Worm (Caenorhabditis elegans) whole organism, L2 larva: ENCODE results near the gene nhr-186.

Experiments
- C34F6.9 ChIP-seq: fragments of 150-350 bp; optimal IDR thresholded peaks from 2 replicates; lab custom pipeline; 2014; ENCODE audit warnings: missing biosample characterization, missing genetic modification characterization
- F13H6.1 ChIP-seq: sonication (generic microtip); optimal IDR thresholded peaks from 2 replicates; lab custom pipeline; 2016; ENCODE audit warnings: missing genetic modification characterization, missing compliant biosample characterization
- R02D3.7 ChIP-seq: fragments of 150-350 bp; optimal IDR thresholded peaks from 2 replicates; lab custom pipeline; 2014; ENCODE audit warnings: missing biosample characterization, missing genetic modification characterization
- Y55F3AM.14 ChIP-seq: fragments of 200-800 bp; sonication (Bioruptor generic); optimal IDR thresholded peaks from 2 replicates; lab custom pipeline; 2018; ENCODE audit warnings: mild to moderate bottlenecking, missing genetic modification characterization, missing compliant biosample characterization
- ZK546.5 ChIP-seq: sonication (generic microtip); optimal IDR thresholded peaks from 2 replicates; lab custom pipeline; 2017; ENCODE audit warnings: missing biosample characterization, missing genetic modification characterization
- alr-1 ChIP-seq: fragments of 150-350 bp; optimal IDR thresholded peaks from 2 replicates; lab custom pipeline; 2014; ENCODE audit warnings: missing biosample characterization, missing genetic modification characterization
- aly-2 ChIP-seq: fragments of 150-350 bp; optimal IDR thresholded peaks from 2 replicates; lab custom pipeline; 2014; ENCODE audit warnings: missing biosample characterization, missing genetic modification characterization
- ama-1 ChIP-seq: fragments of 150-350 bp; optimal IDR thresholded peaks from 2 replicates; lab custom pipeline; 2018; ENCODE audit warnings: inconsistent platforms
- blmp-1 ChIP-seq: sonication (generic microtip); optimal IDR thresholded peaks from 2 replicates; lab custom pipeline; 2017; ENCODE audit warnings: missing genetic modification characterization, mild to moderate bottlenecking, missing compliant biosample characterization, antibody characterized with exemption, moderate library complexity; ENCODE audit not compliant: insufficient read depth
- ceh-16 ChIP-seq: fragments of 150-350 bp; optimal IDR thresholded peaks from 2 replicates; lab custom pipeline; 2014; ENCODE audit warnings: missing biosample characterization, missing genetic modification characterization
- crh-2 ChIP-seq: sonication (generic microtip); optimal IDR thresholded peaks from 2 replicates; lab custom pipeline; 2017; ENCODE audit warnings: missing biosample characterization, missing genetic modification characterization
- dmd-4 ChIP-seq: sonication (generic microtip); optimal IDR thresholded peaks from 2 replicates; lab custom pipeline; 2017; ENCODE audit warnings: missing biosample characterization, missing genetic modification characterization
- elt-1 ChIP-seq: fragments of 150-350 bp; optimal IDR thresholded peaks from 2 replicates; lab custom pipeline; 2014; ENCODE audit warnings: missing biosample characterization, missing genetic modification characterization
- elt-3 ChIP-seq: sonication (generic microtip); optimal IDR thresholded peaks from 2 replicates; lab custom pipeline; 2017; ENCODE audit warnings: missing biosample characterization, missing genetic modification characterization
- fos-1 ChIP-seq: fragments of 150-350 bp; optimal IDR thresholded peaks from 2 replicates; lab custom pipeline; 2014; ENCODE audit warnings: missing biosample characterization, missing genetic modification characterization
- gmeb-1 ChIP-seq: fragments of 150-350 bp; optimal IDR thresholded peaks from 2 replicates; lab custom pipeline; 2014; ENCODE audit warnings: missing biosample characterization, missing genetic modification characterization
- lin-13 ChIP-seq: fragments of 150-350 bp; optimal IDR thresholded peaks from 2 replicates; lab custom pipeline; 2014; ENCODE audit warnings: missing biosample characterization, missing genetic modification reagents, missing genetic modification characterization
- lin-39 ChIP-seq: fragments of 150-350 bp; optimal IDR thresholded peaks from 2 replicates; lab custom pipeline; 2014; ENCODE audit warnings: missing biosample characterization, missing genetic modification reagents, missing genetic modification characterization
- mbf-1 ChIP-seq: sonication (generic microtip); optimal IDR thresholded peaks from 2 replicates; lab custom pipeline; 2017; ENCODE audit warnings: missing biosample characterization, missing genetic modification characterization
- mdl-1 ChIP-seq, 2 experiments: fragments of 150-350 bp in 1 of 2; sonication (generic microtip) in 1 of 2; optimal IDR thresholded peaks; 2 replicates each; lab custom pipeline; 2017; ENCODE audit warnings: missing biosample characterization in 2 of 2, missing genetic modification characterization in 2 of 2
- nhr-10 ChIP-seq: sonication (generic microtip); optimal IDR thresholded peaks from 2 replicates; lab custom pipeline; 2017; ENCODE audit warnings: missing biosample characterization, missing genetic modification characterization
- nhr-11 ChIP-seq: fragments of 150-350 bp; optimal IDR thresholded peaks from 2 replicates; lab custom pipeline; 2014; ENCODE audit warnings: missing biosample characterization, missing genetic modification characterization
- nhr-12 ChIP-seq: fragments of 150-350 bp; optimal IDR thresholded peaks from 2 replicates; lab custom pipeline; 2014; ENCODE audit warnings: missing biosample characterization, missing genetic modification characterization
- nhr-129 ChIP-seq: fragments of 150-350 bp; optimal IDR thresholded peaks from 2 replicates; lab custom pipeline; 2014; ENCODE audit warnings: missing biosample characterization, missing genetic modification characterization
- nhr-23 ChIP-seq: fragments of 150-350 bp; optimal IDR thresholded peaks from 2 replicates; lab custom pipeline; 2014; ENCODE audit warnings: missing biosample characterization, missing genetic modification reagents, missing genetic modification characterization
- nhr-237 ChIP-seq: fragments of 150-350 bp; optimal IDR thresholded peaks from 2 replicates; lab custom pipeline; 2014; ENCODE audit warnings: missing biosample characterization, missing genetic modification characterization
- nhr-6 ChIP-seq: fragments of 150-350 bp; optimal IDR thresholded peaks from 2 replicates; lab custom pipeline; 2014; ENCODE audit warnings: missing biosample characterization, missing genetic modification characterization
- nhr-77 ChIP-seq: fragments of 150-350 bp; optimal IDR thresholded peaks from 2 replicates; lab custom pipeline; 2014; ENCODE audit warnings: missing biosample characterization, missing genetic modification characterization
- peb-1 ChIP-seq: fragments of 150-350 bp; optimal IDR thresholded peaks from 2 replicates; lab custom pipeline; 2014; ENCODE audit warnings: missing biosample characterization, missing genetic modification characterization
- sma-3 ChIP-seq: sonication (generic microtip); optimal IDR thresholded peaks from 2 replicates; lab custom pipeline; 2016; ENCODE audit warnings: missing genetic modification reagents, missing genetic modification characterization, missing compliant biosample characterization
- snpc-4 ChIP-seq: fragments of 150-350 bp; optimal IDR thresholded peaks from 2 replicates; lab custom pipeline; 2014; ENCODE audit warnings: missing biosample characterization, missing genetic modification characterization
- unc-55 ChIP-seq: fragments of 150-350 bp; sonication (generic microtip); optimal IDR thresholded peaks from 3 replicates; lab custom pipeline; 2014; ENCODE audit warnings: missing biosample characterization, missing genetic modification reagents, missing genetic modification characterization
- unc-62 ChIP-seq: fragments of 150-350 bp; optimal IDR thresholded peaks from 2 replicates; lab custom pipeline; 2014; ENCODE audit warnings: missing biosample characterization, missing genetic modification reagents, missing genetic modification characterization
- zag-1 ChIP-seq: fragments of 150-350 bp; optimal IDR thresholded peaks from 2 replicates; lab custom pipeline; 2014; ENCODE audit warnings: missing biosample characterization, missing genetic modification characterization
- ztf-1 ChIP-seq: fragments of 200-800 bp; sonication (Bioruptor generic); conservative IDR thresholded peaks from 2 replicates; pipeline ENCODE4 v1.3.6; 2022; ENCODE audit warnings: missing genetic modification characterization, missing compliant biosample characterization
- ztf-4 ChIP-seq: fragments of 150-350 bp; optimal IDR thresholded peaks from 2 replicates; lab custom pipeline; 2014; ENCODE audit warnings: missing biosample characterization, missing genetic modification characterization

nhr-186 gene

ce11 chrV:3854847-3855246 is at the start of gene nhr-186:
nhr-186 (minus strand) TSS chrV:3854947.
- TF ChIP-seq fos-1 (tag; lab: Kevin White, UChicago) (no peak), ceh-16 (tag; lab: Kevin White, UChicago) (no peak), crh-2 (no peak), snpc-4 (tag; lab: Kevin White, UChicago) (no peak), alr-1 (no peak), unc-62 (no peak)

ce11 chrV:3903424-3903823 is 48.7 kb upstream of the nhr-186 start:
- TF ChIP-seq unc-62, result no peak
- no peak for TF ChIP-seq zag-1 (tag; lab: Kevin White, UChicago)
- TF ChIP-seq ama-1, result no peak
- no peak for TF ChIP-seq gmeb-1
- no peak for TF ChIP-seq peb-1 (tag; lab: Kevin White, UChicago)
- TF ChIP-seq ztf-4 (tag; lab: Kevin White, UChicago), result no peak
- no peak for TF ChIP-seq mdl-1 (tag; optimal IDR thresholded peaks at IDR 0.05; lab: Kevin White, UChicago)
- TF ChIP-seq lin-39 (tag; lab: Kevin White, UChicago), result no peak

- no peak for TF ChIP-seq elt-1 (tag; lab: Kevin White, UChicago)
- TF ChIP-seq nhr-11, result no peak
- TF ChIP-seq nhr-12, result no peak
- TF ChIP-seq crh-2, result no peak
- no peak for TF ChIP-seq C34F6.9 (tag; lab: Kevin White, UChicago)
- no peak for TF ChIP-seq mbf-1 (tag; lab: Kevin White, UChicago)
- no peak for TF ChIP-seq Y55F3AM.14 (GFP tag; lab: Kevin White, UChicago)
- no peak for TF ChIP-seq elt-3 (tag; lab: Kevin White, UChicago)
These were observed 47.9 kb upstream of the nhr-186 start, which contains the start of the genes str-229 and srh-190 for ce11 chrV:3902458-3903157. str-229 (minus strand) TSS chrV:3902558. srh-190 (plus strand) TSS chrV:3903107.

ce11 chrV:3900102-3900501 is 45.4 kb upstream of the nhr-186 start, which contains the start of gene irld-22:
irld-22 (minus strand) TSS chrV:3900202.
- TF ChIP-seq mbf-1 (tag; lab: Kevin White, UChicago) (no peak), lin-13 (no peak), F13H6.1 (no peak)
- TF ChIP-seq, all 48 proteins: peak for 0

ce11 chrV:3896018-3896417 is 41.3 kb upstream of the nhr-186 start:
- no peak for TF ChIP-seq nhr-237 (tag; lab: Kevin White, UChicago)
- no peak for TF ChIP-seq ztf-1 (GFP tag; lab: Robert Waterston, UW)
- no peak for TF ChIP-seq mdl-1 (tag; optimal IDR thresholded peaks at IDR 0.05; lab: Kevin White, UChicago)
- TF ChIP-seq blmp-1 (tag; lab: Kevin White, UChicago), result no peak
- TF ChIP-seq alr-1, result no peak
- TF ChIP-seq elt-1 (tag; lab: Kevin White, UChicago), result no peak
- TF ChIP-seq aly-2 (tag; lab: Kevin White, UChicago), result no peak
- TF ChIP-seq F13H6.1, result no peak
- TF ChIP-seq lin-13, result no peak
- TF ChIP-seq sma-3 (GFP tag; lab: Kevin White, UChicago), result no peak
- TF ChIP-seq R02D3.7 (tag; lab: Kevin White, UChicago), result no peak
- TF ChIP-seq nhr-11, result no peak
- TF ChIP-seq dmd-4 (tag; lab: Kevin White, UChicago), result no peak
- TF ChIP-seq unc-62, result no peak
- no peak for TF ChIP-seq lin-39 (tag; lab: Kevin White, UChicago)
- no peak for TF ChIP-seq gmeb-1
- TF ChIP-seq nhr-23, result no peak
- TF ChIP-seq C34F6.9 (tag; lab: Kevin White, UChicago), result no peak
- TF ChIP-seq peb-1 (tag; lab: Kevin White, UChicago), result no peak
- TF ChIP-seq nhr-10 (tag; lab: Kevin White, UChicago), result no peak
- TF ChIP-seq, all 48 proteins: peak for 0

ce11 chrV:3894661-3895060 is 39.9 kb upstream of the nhr-186 start, which contains the start of gene sre-9:
sre-9 (plus strand) TSS chrV:3894961.
- TF ChIP-seq sma-3 (GFP tag; lab: Kevin White, UChicago), result no peak
- no peak for TF ChIP-seq elt-3 (tag; lab: Kevin White, UChicago)
- no peak for TF ChIP-seq fos-1 (tag; lab: Kevin White, UChicago)
- TF ChIP-seq ZK546.5, result no peak
- no peak for TF ChIP-seq lin-39 (tag; lab: Kevin White, UChicago)
- no peak for TF ChIP-seq unc-62
- TF ChIP-seq dmd-4 (tag; lab: Kevin White, UChicago), result no peak
- TF ChIP-seq nhr-77 (tag; lab: Kevin White, UChicago), result no peak
- no peak for TF ChIP-seq nhr-6
- no peak for TF ChIP-seq elt-1 (tag; lab: Kevin White, UChicago)
- TF ChIP-seq nhr-129, result no peak
- no peak for TF ChIP-seq R02D3.7 (tag; lab: Kevin White, UChicago)
- no peak for TF ChIP-seq unc-55 (GFP tag; lab: Kevin White, UChicago)
- TF ChIP-seq lin-13, result no peak
- TF ChIP-seq, all 48 proteins: peak for 0
